Fruit fly (Drosophila melanogaster) whole organism, embryonic: ENCODE measurements around the gene Stt3B.

Source experiments
- Atf-2 ChIP-seq: fragments of 200-800 bp; sonication (Bioruptor generic); optimal IDR thresholded peaks from 2 replicates; lab custom pipeline; 2016; ENCODE audit warnings: missing biosample characterization, missing genetic modification characterization
- Atf3 ChIP-seq: fragments of 200-800 bp; sonication (Bioruptor generic); optimal IDR thresholded peaks from 3 replicates; lab custom pipeline; 2016; ENCODE audit warnings: missing biosample characterization, missing genetic modification characterization
- CG10321 ChIP-seq: fragments of 200-800 bp; sonication (Bioruptor generic); IDR thresholded peaks from 2 replicates; pipeline ENCODE4 v1.3.6; 2022; ENCODE audit warnings: missing biosample characterization, missing genetic modification characterization
- CG11085 ChIP-seq: fragments of 200-800 bp; sonication (Bioruptor generic); IDR thresholded peaks from 2 replicates; pipeline ENCODE4 v1.3.6; 2022; ENCODE audit warnings: missing biosample characterization, missing genetic modification characterization
- CG12104 ChIP-seq: fragments of 200-800 bp; sonication (Bioruptor generic); optimal IDR thresholded peaks from 3 replicates; lab custom pipeline; 2016; ENCODE audit warnings: missing biosample characterization, missing genetic modification characterization
- CG12744 ChIP-seq: fragments of 200-800 bp; sonication (Bioruptor generic); optimal IDR thresholded peaks from 2 replicates; lab custom pipeline; 2016; ENCODE audit warnings: missing biosample characterization, missing genetic modification characterization
- CG12769 ChIP-seq: fragments of 200-800 bp; sonication (Bioruptor generic); optimal IDR thresholded peaks from 2 replicates; lab custom pipeline; 2019; ENCODE audit warnings: missing biosample characterization, mild to moderate bottlenecking, missing genetic modification characterization, moderate library complexity
- CG14014 ChIP-seq: fragments of 200-800 bp; sonication (Bioruptor generic); IDR thresholded peaks from 2 replicates; pipeline ENCODE4 v1.3.6; 2022; ENCODE audit warnings: missing biosample characterization, missing genetic modification characterization
- CG16779 ChIP-seq: fragments of 200-800 bp; sonication (Bioruptor generic); IDR thresholded peaks from 2 replicates; pipeline ENCODE4 v1.3.6; 2022; ENCODE audit warnings: missing biosample characterization, missing genetic modification characterization
- CG17802 ChIP-seq: fragments of 200-800 bp; sonication (Bioruptor generic); optimal IDR thresholded peaks from 2 replicates; lab custom pipeline; 2018; ENCODE audit warnings: missing biosample characterization, mild to moderate bottlenecking, missing genetic modification characterization, moderate library complexity
- CG17829 ChIP-seq: fragments of 200-800 bp; optimal IDR thresholded peaks from 2 replicates; lab custom pipeline; 2019; ENCODE audit warnings: missing biosample characterization, mild to moderate bottlenecking, missing genetic modification characterization, moderate library complexity
- CG1832 ChIP-seq: fragments of 200-800 bp; sonication (Bioruptor generic); optimal IDR thresholded peaks from 2 replicates; lab custom pipeline; 2017; ENCODE audit warnings: missing biosample characterization, mild to moderate bottlenecking, missing genetic modification characterization, inconsistent platforms
- CG2199 ChIP-seq: fragments of 200-800 bp; sonication (Bioruptor generic); IDR thresholded peaks from 3 replicates; pipeline ENCODE4 v1.3.6; 2022; ENCODE audit warnings: missing biosample characterization, missing genetic modification characterization
- CG30020 ChIP-seq: fragments of 200-800 bp; optimal IDR thresholded peaks from 2 replicates; lab custom pipeline; 2019; ENCODE audit warnings: missing biosample characterization, mild to moderate bottlenecking, missing genetic modification characterization, moderate library complexity
- CG3995 ChIP-seq: fragments of 200-800 bp; sonication (Bioruptor generic); optimal IDR thresholded peaks from 3 replicates; lab custom pipeline; 2016; ENCODE audit warnings: missing biosample characterization, missing genetic modification characterization
- CG4404 ChIP-seq: fragments of 200-800 bp; sonication (Bioruptor generic); IDR thresholded peaks from 2 replicates; pipeline ENCODE4 v1.3.6; 2022; ENCODE audit warnings: missing biosample characterization, missing genetic modification characterization
- CG4707 ChIP-seq: fragments of 200-800 bp; sonication (Bioruptor generic); optimal IDR thresholded peaks from 2 replicates; lab custom pipeline; 2018; ENCODE audit warnings: missing biosample characterization, mild to moderate bottlenecking, missing genetic modification characterization, moderate library complexity
- CG5953 ChIP-seq: fragments of 200-800 bp; sonication (Bioruptor generic); IDR thresholded peaks from 2 replicates; pipeline ENCODE4 v1.3.6; 2022; ENCODE audit warnings: missing biosample characterization, missing genetic modification characterization
- CG8388 ChIP-seq: fragments of 200-800 bp; sonication (Bioruptor generic); optimal IDR thresholded peaks from 2 replicates; lab custom pipeline; 2019; ENCODE audit warnings: missing biosample characterization, mild to moderate bottlenecking, missing genetic modification characterization, moderate library complexity
- CG8765 ChIP-seq: fragments of 200-800 bp; sonication (Bioruptor generic); IDR thresholded peaks from 2 replicates; pipeline ENCODE4 v1.3.6; 2022; ENCODE audit warnings: missing biosample characterization, missing genetic modification characterization
- CG8924 ChIP-seq: fragments of 200-800 bp; optimal IDR thresholded peaks from 3 replicates; lab custom pipeline; 2019; ENCODE audit warnings: missing biosample characterization, mild to moderate bottlenecking, missing genetic modification characterization, moderate library complexity
- E2f2 ChIP-seq: fragments of 200-800 bp; sonication (Bioruptor generic); IDR thresholded peaks from 2 replicates; pipeline ENCODE4 v1.3.6; 2022; ENCODE audit warnings: missing biosample characterization, missing genetic modification characterization
- H15 ChIP-seq: fragments of 200-800 bp; sonication (Bioruptor generic); IDR thresholded peaks from 3 replicates; pipeline ENCODE4 v1.3.6; 2022; ENCODE audit warnings: missing biosample characterization, missing genetic modification characterization
- HHEX ChIP-seq: fragments of 200-800 bp; sonication (Bioruptor generic); optimal IDR thresholded peaks from 3 replicates; lab custom pipeline; 2017; ENCODE audit warnings: missing biosample characterization, mild to moderate bottlenecking, missing genetic modification characterization, missing genetic modification reagents
- Hsf ChIP-seq: fragments of 200-800 bp; sonication (Bioruptor generic); optimal IDR thresholded peaks from 3 replicates; lab custom pipeline; 2016; ENCODE audit warnings: missing biosample characterization, missing genetic modification characterization
- MTF-1 ChIP-seq: fragments of 200-800 bp; sonication (Bioruptor generic); optimal IDR thresholded peaks from 2 replicates; lab custom pipeline; 2018; ENCODE audit warnings: missing biosample characterization, mild to moderate bottlenecking, missing genetic modification characterization, borderline replicate concordance
- Meics ChIP-seq: fragments of 200-800 bp; sonication (Bioruptor generic); optimal IDR thresholded peaks from 2 replicates; lab custom pipeline; 2017; ENCODE audit warnings: missing biosample characterization, mild to moderate bottlenecking, missing genetic modification characterization
- PHDP ChIP-seq: fragments of 200-800 bp; sonication (Bioruptor generic); optimal IDR thresholded peaks from 3 replicates; lab custom pipeline; 2018; ENCODE audit warnings: missing biosample characterization, mild to moderate bottlenecking, missing genetic modification characterization, moderate library complexity
- TFAM ChIP-seq: fragments of 200-800 bp; sonication (Bioruptor generic); optimal IDR thresholded peaks from 2 replicates; lab custom pipeline; 2017; ENCODE audit warnings: missing biosample characterization, missing genetic modification characterization, inconsistent platforms
- btn ChIP-seq: fragments of 200-800 bp; sonication (Bioruptor generic); optimal IDR thresholded peaks from 2 replicates; lab custom pipeline; 2016; ENCODE audit warnings: missing biosample characterization, missing genetic modification characterization
- cad ChIP-seq: fragments of >200 bp; optimal IDR thresholded peaks from 2 replicates; lab custom pipeline; 2017; ENCODE audit warnings: missing biosample characterization, missing genetic modification characterization
- caup ChIP-seq: fragments of 200-800 bp; sonication (Bioruptor generic); optimal IDR thresholded peaks from 3 replicates; lab custom pipeline; 2017; ENCODE audit warnings: missing biosample characterization, mild to moderate bottlenecking, missing genetic modification characterization, moderate library complexity; ENCODE audit not compliant: severe bottlenecking
- chm ChIP-seq: fragments of 200-800 bp; sonication (Bioruptor generic); IDR thresholded peaks from 2 replicates; pipeline ENCODE4 v1.3.6; 2022; ENCODE audit warnings: missing biosample characterization, missing genetic modification characterization
- corto ChIP-seq: fragments of 200-800 bp; sonication (Bioruptor generic); optimal IDR thresholded peaks from 2 replicates; lab custom pipeline; 2016; ENCODE audit warnings: missing biosample characterization, mild to moderate bottlenecking, missing genetic modification characterization, moderate library complexity
- crc ChIP-seq: fragments of 200-800 bp; sonication (Bioruptor generic); optimal IDR thresholded peaks from 2 replicates; lab custom pipeline; 2016; ENCODE audit warnings: missing biosample characterization, missing genetic modification characterization
- dm ChIP-seq: fragments of 200-800 bp; sonication (Bioruptor generic); optimal IDR thresholded peaks from 3 replicates; lab custom pipeline; 2016; ENCODE audit warnings: missing biosample characterization, missing genetic modification characterization
- dmrt11E ChIP-seq: fragments of 200-800 bp; sonication (Bioruptor generic); optimal IDR thresholded peaks from 3 replicates; lab custom pipeline; 2018; ENCODE audit warnings: missing biosample characterization, mild to moderate bottlenecking, missing genetic modification characterization, moderate library complexity
- eve ChIP-seq, 2 experiments: fragments of >200 bp; optimal IDR thresholded peaks; 2 replicates each; lab custom pipeline; 2017; ENCODE audit warnings: missing biosample characterization in 2 of 2, missing genetic modification characterization in 2 of 2
- gt ChIP-seq: fragments of 200-800 bp; sonication (Bioruptor generic); IDR thresholded peaks from 2 replicates; pipeline ENCODE4 v1.3.6; 2022; ENCODE audit warnings: missing biosample characterization, missing genetic modification characterization
- hth ChIP-seq: fragments of >200 bp; optimal IDR thresholded peaks from 2 replicates; lab custom pipeline; 2017; ENCODE audit warnings: inconsistent platforms
- oc ChIP-seq: fragments of 200-800 bp; sonication (Bioruptor generic); optimal IDR thresholded peaks from 2 replicates; lab custom pipeline; 2018; ENCODE audit warnings: missing biosample characterization, mild to moderate bottlenecking, missing genetic modification characterization, moderate library complexity
- pb ChIP-seq: fragments of 200-800 bp; sonication (Bioruptor generic); optimal IDR thresholded peaks from 3 replicates; lab custom pipeline; 2016; ENCODE audit warnings: missing biosample characterization, missing genetic modification characterization
- pita ChIP-seq: fragments of 200-800 bp; sonication (Bioruptor generic); optimal IDR thresholded peaks from 2 replicates; lab custom pipeline; 2017; ENCODE audit warnings: missing biosample characterization, mild to moderate bottlenecking, missing genetic modification characterization
- rib ChIP-seq: fragments of 200-800 bp; sonication (Bioruptor generic); IDR thresholded peaks from 2 replicates; pipeline ENCODE4 v1.3.6; 2022; ENCODE audit warnings: missing biosample characterization, missing genetic modification characterization
- row ChIP-seq: fragments of 200-800 bp; sonication (Bioruptor generic); IDR thresholded peaks from 3 replicates; pipeline ENCODE4 v1.3.6; 2022; ENCODE audit warnings: missing biosample characterization, missing genetic modification characterization
- sima ChIP-seq: fragments of 200-800 bp; sonication (Bioruptor generic); optimal IDR thresholded peaks from 2 replicates; lab custom pipeline; 2016; ENCODE audit warnings: missing biosample characterization, missing genetic modification characterization
- tgo ChIP-seq: fragments of 200-800 bp; sonication (Bioruptor generic); IDR thresholded peaks from 3 replicates; pipeline ENCODE4 v1.3.6; 2022; ENCODE audit warnings: missing biosample characterization, missing genetic modification characterization
- tio ChIP-seq: fragments of 200-800 bp; sonication (Bioruptor generic); optimal IDR thresholded peaks from 2 replicates; lab custom pipeline; 2017; ENCODE audit warnings: missing biosample characterization, missing genetic modification characterization, inconsistent platforms
- tna ChIP-seq: fragments of 200-800 bp; sonication (Bioruptor generic); IDR thresholded peaks from 2 replicates; pipeline ENCODE4 v1.3.6; 2022; ENCODE audit warnings: missing biosample characterization, missing genetic modification characterization; ENCODE audit not compliant: partially characterized antibody
- yki ChIP-seq: fragments of >200 bp; optimal IDR thresholded peaks from 3 replicates; lab custom pipeline; 2018
- z ChIP-seq: fragments of 200-800 bp; sonication (Bioruptor generic); IDR thresholded peaks from 3 replicates; pipeline ENCODE4 v1.3.6; 2022; ENCODE audit warnings: missing biosample characterization, missing genetic modification characterization

Stt3B gene

dm6 chr3R:25049742-25050517 is 19.5 kb downstream of the Stt3B start (continued):
- no peak for TF ChIP-seq cad
- no peak for TF ChIP-seq rib (GFP tag; lab: Robert Waterston, UW)
- no peak for TF ChIP-seq btn (GFP tag; lab: Kevin White, UChicago)
- TF ChIP-seq corto (GFP tag; lab: Kevin White, UChicago), result peak; percentile 58
- no peak for TF ChIP-seq yki
- TF ChIP-seq crc (GFP tag; lab: Kevin White, UChicago), result peak; percentile 10
- TF ChIP-seq z, result no peak
- TF ChIP-seq H15 (GFP tag; lab: Robert Waterston, UW), result no peak
- TF ChIP-seq Atf-2 (GFP tag; lab: Kevin White, UChicago), result no peak
- no peak for TF ChIP-seq CG10321 (GFP tag; lab: Robert Waterston, UW)
- no peak for TF ChIP-seq pb (GFP tag; lab: Kevin White, UChicago)
- TF ChIP-seq CG4707 (GFP tag; lab: Kevin White, UChicago), result no peak
- TF ChIP-seq PHDP (tag; lab: Kevin White, UChicago), result peak; percentile 42
- TF ChIP-seq CG4404, result no peak
- TF ChIP-seq CG8765 (GFP tag; lab: Robert Waterston, UW), result no peak
- TF ChIP-seq tio (GFP tag; lab: Kevin White, UChicago), result no peak
- peak; percentile 73 for TF ChIP-seq CG12769 (tag; lab: Kevin White, UChicago)
- TF ChIP-seq sima, result no peak
- TF ChIP-seq dmrt11E (tag; lab: Kevin White, UChicago), result no peak
- no peak for TF ChIP-seq hth
- TF ChIP-seq CG8388, result peak; percentile 100
- no peak for TF ChIP-seq CG2199
- TF ChIP-seq CG16779 (GFP tag; lab: Robert Waterston, UW), result no peak
- no peak for TF ChIP-seq CG14014
- no peak for TF ChIP-seq tgo (GFP tag; lab: Robert Waterston, UW)
- peak; percentile 65 for TF ChIP-seq CG3995 (GFP tag; lab: Kevin White, UChicago)
- TF ChIP-seq CG1832 (GFP tag; lab: Kevin White, UChicago), result no peak
- TF ChIP-seq CG11085 (GFP tag; lab: Robert Waterston, UW), result no peak
- TF ChIP-seq gt (GFP tag; lab: Robert Waterston, UW), result no peak
- peak; percentile 45 for TF ChIP-seq CG17829 (tag; lab: Kevin White, UChicago)
- TF ChIP-seq chm (GFP tag; lab: Robert Waterston, UW), result no peak
- TF ChIP-seq TFAM (GFP tag; lab: Kevin White, UChicago), result no peak
- peak; percentile 33 for TF ChIP-seq CG30020 (tag; lab: Kevin White, UChicago)
- no peak for TF ChIP-seq pita (GFP tag; lab: Kevin White, UChicago)
- peak; percentile 35 for TF ChIP-seq Atf3 (GFP tag; lab: Kevin White, UChicago)
- TF ChIP-seq E2f2 (GFP tag; lab: Robert Waterston, UW), result no peak
- peak; percentile 42 for TF ChIP-seq Meics (GFP tag; lab: Kevin White, UChicago)
- TF ChIP-seq MTF-1, result peak; percentile 24
- peak in 1 of 2 experiments; percentile 28 for TF ChIP-seq eve (GFP tag; optimal IDR thresholded peaks at IDR 0.05; lab: Kevin White, UChicago)
- TF ChIP-seq dm (GFP tag; lab: Kevin White, UChicago), result no peak
- no peak for TF ChIP-seq Hsf (GFP tag; lab: Kevin White, UChicago)
- no peak for TF ChIP-seq row (GFP tag; lab: Robert Waterston, UW)
- TF ChIP-seq CG5953 (GFP tag; lab: Robert Waterston, UW), result no peak
- no peak for TF ChIP-seq CG17802
- TF ChIP-seq CG12104 (GFP tag; lab: Kevin White, UChicago), result no peak
- peak; percentile 67 for TF ChIP-seq CG8924 (tag; lab: Kevin White, UChicago)
- no peak for TF ChIP-seq tna
- TF ChIP-seq oc (tag; lab: Kevin White, UChicago), result no peak
- TF ChIP-seq CG12744 (GFP tag; lab: Kevin White, UChicago), result no peak
- no peak for TF ChIP-seq HHEX (GFP tag; lab: Kevin White, UChicago)
- peak; percentile 39 for TF ChIP-seq caup (GFP tag; lab: Kevin White, UChicago)
